Worm (Caenorhabditis elegans) whole organism, L4 larva: ENCODE data around the gene taf-12.

Experiments
- ZK337.2 ChIP-seq: fragments of 200-800 bp; sonication (Bioruptor generic); IDR thresholded peaks from 2 replicates; pipeline ENCODE4 v1.3.6; 2022; ENCODE audit warnings: missing genetic modification reagents, missing genetic modification characterization, missing compliant biosample characterization
- aha-1 ChIP-seq: fragments of 150-350 bp; peaks from one replicate; lab custom pipeline; 2014; ENCODE audit warnings: missing biosample characterization, missing genetic modification characterization
- lin-1 ChIP-seq: fragments of 200-800 bp; sonication (Bioruptor generic); IDR thresholded peaks from 2 replicates; pipeline ENCODE4 v1.3.6; 2022; ENCODE audit warnings: missing genetic modification reagents, missing genetic modification characterization, missing compliant biosample characterization
- pqm-1 ChIP-seq: sonication (generic microtip); optimal IDR thresholded peaks from 2 replicates; lab custom pipeline; 2017; ENCODE audit warnings: missing biosample characterization, missing genetic modification characterization

- TF ChIP-seq pqm-1 (tag; lab: Kevin White, UChicago) (no peak), lin-1 (GFP tag; lab: Robert Waterston, UW) (no peak), aha-1 (tag; lab: Kevin White, UChicago) (no peak), ZK337.2 (GFP tag; lab: Robert Waterston, UW) (no peak)
Observed at ce11 chrIII:11915666-11916065, 46.6 kb upstream of the taf-12 start, which contains the start of the genes ndab-1 and npp-16.
